Worm (Caenorhabditis elegans): ENCODE results near the gene T09D3.8.

DNA sequence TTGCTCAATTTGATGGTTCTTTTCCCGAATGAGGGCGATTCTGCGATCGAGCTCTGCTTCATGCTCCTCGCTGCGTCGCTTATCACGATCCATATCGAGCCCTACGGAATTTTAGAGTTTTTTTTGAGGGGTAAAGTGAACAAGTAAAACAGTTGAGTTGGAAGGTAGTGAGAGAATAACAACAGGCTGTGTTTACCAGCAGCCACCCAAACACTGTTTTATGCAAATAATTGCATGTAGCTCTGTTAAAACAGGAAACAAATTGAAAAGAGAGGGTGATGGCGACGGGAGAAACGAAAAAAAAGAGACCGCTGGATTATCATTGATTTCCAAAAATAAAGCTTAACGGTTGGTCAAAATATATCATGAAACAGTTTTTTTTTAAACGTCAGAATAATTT, 36.6 kb upstream of the T09D3.8 start, which contains the start of gene C10G8.8:
- TF ChIP-seq snpc-4 (GFP tag; optimal IDR thresholded peaks at IDR 0.05) (no peak), snpc-4 (tag; optimal IDR thresholded peaks at IDR 0.05) (no peak), rcor-1 (GFP tag; IDR thresholded peaks at IDR 0.05) (no peak), ama-1 (optimal IDR thresholded peaks at IDR 0.05) (no peak), ama-1 (GFP tag; optimal IDR thresholded peaks at IDR 0.05) (no peak), Y79H2A.3 (GFP tag; conservative IDR thresholded peaks at IDR 0.05) (no peak), pha-4 (tag; optimal IDR thresholded peaks at IDR 0.05) (no peak), lin-40 (tag; optimal IDR thresholded peaks at IDR 0.05) (no peak)

All from whole organism, young adult.